Worm (Caenorhabditis elegans): ENCODE results near the gene sri-47.

ce11 chrII:2649539-2649938 lies 7.2 kb upstream of the sri-47 start, which contains the start of the genes F22E5.13 and F22E5.6:
- no peak for TF ChIP-seq snpc-4 (tag; optimal IDR thresholded peaks at IDR 0.05)
- TF ChIP-seq ces-1 (GFP tag; optimal IDR thresholded peaks at IDR 0.05): no peak
- no peak for TF ChIP-seq lir-3 (tag; optimal IDR thresholded peaks at IDR 0.05; ENCODE audit: poor library complexity)
- no peak for TF ChIP-seq aly-2 (tag; optimal IDR thresholded peaks at IDR 0.05)
- no peak for TF ChIP-seq jun-1 (tag; optimal IDR thresholded peaks at IDR 0.05)
- no peak for TF ChIP-seq zag-1 (tag; optimal IDR thresholded peaks at IDR 0.05)
- no peak for TF ChIP-seq C16A3.4 (tag; optimal IDR thresholded peaks at IDR 0.05)
- TF ChIP-seq rnt-1 (tag; optimal IDR thresholded peaks at IDR 0.05): no peak
- no peak for TF ChIP-seq mef-2 (tag; optimal IDR thresholded peaks at IDR 0.05)
- TF ChIP-seq ama-1 (optimal IDR thresholded peaks at IDR 0.05): no peak
- TF ChIP-seq elt-3 (tag; optimal IDR thresholded peaks at IDR 0.05): no peak
- no peak for TF ChIP-seq nhr-85 (tag)
- TF ChIP-seq unc-62 (GFP tag; optimal IDR thresholded peaks at IDR 0.05): no peak
- no peak for TF ChIP-seq vab-15 (tag; optimal IDR thresholded peaks at IDR 0.05)
